Worm (Caenorhabditis elegans): ENCODE data around the gene str-60.

DNA sequence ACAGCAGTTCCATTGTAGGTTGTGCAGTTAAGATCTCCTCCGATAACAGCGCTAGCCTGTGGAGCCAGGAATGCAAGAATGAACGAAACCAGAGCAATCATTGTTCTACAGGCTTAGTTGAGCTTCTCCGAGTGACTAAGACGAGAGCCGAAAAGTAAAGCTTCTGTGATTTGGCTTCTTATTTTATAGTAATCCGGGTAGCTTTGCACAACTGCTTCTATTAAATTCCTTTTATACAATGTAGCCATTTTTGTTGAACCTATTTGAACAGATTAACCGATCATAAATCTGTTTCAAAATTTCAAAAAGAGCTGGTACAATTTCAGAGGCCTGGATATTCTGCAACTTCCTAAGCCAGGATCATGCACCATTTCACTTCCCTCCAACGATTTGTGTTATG lies 19.7 kb downstream of the str-60 start, which contains the start of gene F35E8.9:
- TF ChIP-seq him-1 (tag; optimal IDR thresholded peaks at IDR 0.05) (no peak), dao-5 (tag; optimal IDR thresholded peaks at IDR 0.05) (no peak), W03F9.2 (tag; optimal IDR thresholded peaks at IDR 0.05) (no peak)
